Worm (Caenorhabditis elegans) whole organism, L4 larva: Measurements from ENCODE around the gene str-236.
A peak's percentile ranks its signal among the peaks of the same experiment; 100 is the strongest.

Source experiments
- F10B5.3 ChIP-seq: sonication (generic microtip); optimal IDR thresholded peaks from 2 replicates; lab custom pipeline; 2016; ENCODE audit warnings: mild to moderate bottlenecking, missing genetic modification characterization, missing compliant biosample characterization
- F37D6.2 ChIP-seq: sonication (generic microtip); optimal IDR thresholded peaks from 2 replicates; lab custom pipeline; 2016; ENCODE audit warnings: mild to moderate bottlenecking, missing genetic modification characterization, missing compliant biosample characterization
- Y48G9A.11 ChIP-seq: fragments of 200-800 bp; sonication (Bioruptor generic); IDR thresholded peaks from 2 replicates; pipeline ENCODE4 v1.3.6; 2022; ENCODE audit warnings: missing genetic modification reagents, missing genetic modification characterization, missing compliant biosample characterization
- Y5F2A.4 ChIP-seq: fragments of 200-800 bp; sonication (Bioruptor generic); optimal IDR thresholded peaks from 2 replicates; lab custom pipeline; 2018; ENCODE audit warnings: mild to moderate bottlenecking, missing genetic modification characterization, missing compliant biosample characterization
- Y75B8A.6 ChIP-seq: fragments of 200-800 bp; sonication (Bioruptor generic); IDR thresholded peaks from 2 replicates; pipeline ENCODE4 v1.3.6; 2022; ENCODE audit warnings: missing genetic modification reagents, missing genetic modification characterization, missing compliant biosample characterization
- ZK337.2 ChIP-seq: fragments of 200-800 bp; sonication (Bioruptor generic); IDR thresholded peaks from 2 replicates; pipeline ENCODE4 v1.3.6; 2022; ENCODE audit warnings: missing genetic modification reagents, missing genetic modification characterization, missing compliant biosample characterization
- ZK546.5 ChIP-seq, 2 experiments: sonication (generic microtip); optimal IDR thresholded peaks; 2 replicates each; lab custom pipeline; 2017; ENCODE audit warnings: missing biosample characterization in 2 of 2, missing genetic modification characterization in 2 of 2
- aha-1 ChIP-seq: fragments of 150-350 bp; peaks from one replicate; lab custom pipeline; 2014; ENCODE audit warnings: missing biosample characterization, missing genetic modification characterization
- aly-2 ChIP-seq: sonication (generic microtip); optimal IDR thresholded peaks from 2 replicates; lab custom pipeline; 2018; ENCODE audit warnings: missing biosample characterization, missing genetic modification characterization
- arid-1 ChIP-seq: fragments of 200-800 bp; sonication (Bioruptor generic); conservative IDR thresholded peaks from 2 replicates; pipeline ENCODE4 v1.3.6; 2022; ENCODE audit warnings: missing genetic modification reagents, missing genetic modification characterization, missing compliant biosample characterization
- ceh-20 ChIP-seq: fragments of 200-800 bp; sonication (Bioruptor generic); IDR thresholded peaks from 2 replicates; pipeline ENCODE4 v1.3.6; 2022; ENCODE audit warnings: missing genetic modification reagents, missing genetic modification characterization, missing compliant biosample characterization
- ceh-32 ChIP-seq: sonication (generic microtip); optimal IDR thresholded peaks from 2 replicates; lab custom pipeline; 2016; ENCODE audit warnings: mild to moderate bottlenecking, missing genetic modification characterization, missing compliant biosample characterization; ENCODE audit not compliant: poor library complexity
- ceh-62 ChIP-seq: sonication (generic microtip); optimal IDR thresholded peaks from 2 replicates; lab custom pipeline; 2017; ENCODE audit warnings: missing biosample characterization, missing genetic modification characterization
- ces-1 ChIP-seq: fragments of 150-350 bp; sonication (generic microtip); optimal IDR thresholded peaks from 4 replicates; lab custom pipeline; 2014; ENCODE audit warnings: missing biosample characterization, missing genetic modification reagents, missing genetic modification characterization
- daf-12 ChIP-seq: fragments of 150-350 bp; optimal IDR thresholded peaks from 2 replicates; lab custom pipeline; 2014; ENCODE audit warnings: missing biosample characterization, missing genetic modification reagents, missing genetic modification characterization
- fkh-10 ChIP-seq: fragments of 150-350 bp; optimal IDR thresholded peaks from 2 replicates; lab custom pipeline; 2014; ENCODE audit warnings: missing biosample characterization, missing genetic modification reagents, missing genetic modification characterization
- hlh-30 ChIP-seq: sonication (generic microtip); optimal IDR thresholded peaks from 2 replicates; lab custom pipeline; 2017; ENCODE audit warnings: antibody characterized with exemption, mild to moderate bottlenecking, missing genetic modification characterization, missing compliant biosample characterization; ENCODE audit not compliant: insufficient read depth
- lin-1 ChIP-seq: fragments of 200-800 bp; sonication (Bioruptor generic); IDR thresholded peaks from 2 replicates; pipeline ENCODE4 v1.3.6; 2022; ENCODE audit warnings: missing genetic modification reagents, missing genetic modification characterization, missing compliant biosample characterization
- lin-15B ChIP-seq: fragments of 150-350 bp; sonication (generic microtip); optimal IDR thresholded peaks from 3 replicates; lab custom pipeline; 2014; ENCODE audit warnings: missing biosample characterization, missing genetic modification characterization
- lsy-2 ChIP-seq, 2 experiments: fragments of 150-350 bp in 1 of 2; sonication (generic microtip) in 1 of 2; optimal IDR thresholded peaks; 2 replicates each; lab custom pipeline; 2014 to 2017; ENCODE audit warnings: missing biosample characterization in 2 of 2, missing genetic modification characterization in 2 of 2
- madf-9 ChIP-seq: fragments of 200-800 bp; sonication (Bioruptor generic); conservative IDR thresholded peaks from 2 replicates; pipeline ENCODE4 v1.3.6; 2022; ENCODE audit warnings: missing genetic modification reagents, missing genetic modification characterization, missing compliant biosample characterization
- mes-2 ChIP-seq: sonication (generic microtip); optimal IDR thresholded peaks from 2 replicates; lab custom pipeline; 2016; ENCODE audit warnings: missing genotype, mild to moderate bottlenecking, missing genetic modification characterization, missing compliant biosample characterization; ENCODE audit not compliant: poor library complexity, severe bottlenecking
- nhr-10 ChIP-seq: fragments of 150-350 bp; optimal IDR thresholded peaks from 2 replicates; lab custom pipeline; 2014; ENCODE audit warnings: missing biosample characterization, missing genetic modification characterization
- nhr-237 ChIP-seq: sonication (generic microtip); optimal IDR thresholded peaks from 2 replicates; lab custom pipeline; 2017; ENCODE audit warnings: missing biosample characterization, missing genetic modification characterization
- nhr-25 ChIP-seq: sonication (generic microtip); optimal IDR thresholded peaks from 2 replicates; lab custom pipeline; 2017; ENCODE audit warnings: missing genetic modification characterization, mild to moderate bottlenecking, missing compliant biosample characterization, antibody characterized with exemption, moderate library complexity, borderline replicate concordance; ENCODE audit not compliant: insufficient read depth
- nhr-48 ChIP-seq: sonication (generic microtip); optimal IDR thresholded peaks from 2 replicates; lab custom pipeline; 2016; ENCODE audit warnings: mild to moderate bottlenecking, missing genetic modification characterization, missing compliant biosample characterization
- nhr-77 ChIP-seq: fragments of 150-350 bp; optimal IDR thresholded peaks from 2 replicates; lab custom pipeline; 2014; ENCODE audit warnings: missing biosample characterization, missing genetic modification characterization
- set-16 ChIP-seq: fragments of 200-800 bp; sonication (Bioruptor generic); IDR thresholded peaks from 2 replicates; pipeline ENCODE4 v1.3.6; 2022; ENCODE audit warnings: missing genetic modification reagents, missing genetic modification characterization, missing compliant biosample characterization
- snpc-1.2 ChIP-seq: fragments of 200-800 bp; sonication (Bioruptor generic); IDR thresholded peaks from 2 replicates; pipeline ENCODE4 v1.3.6; 2022; ENCODE audit warnings: missing genetic modification reagents, missing genetic modification characterization, missing compliant biosample characterization
- snpc-4 ChIP-seq: fragments of 150-350 bp; optimal IDR thresholded peaks from 2 replicates; lab custom pipeline; 2014; ENCODE audit warnings: missing biosample characterization, missing genetic modification characterization
- tra-1 ChIP-seq: fragments of 200-800 bp; sonication (Bioruptor generic); IDR thresholded peaks from 2 replicates; pipeline ENCODE4 v1.3.6; 2022; ENCODE audit warnings: missing genetic modification reagents, missing genetic modification characterization, missing compliant biosample characterization
- unc-62 ChIP-seq, 3 experiments: fragments of 150-350 bp in 1 of 3; sonication (generic microtip); optimal IDR thresholded peaks in 2 of 3; peaks in 1 of 3; 1 replicate in 1 of 3; 2 replicates in 2 of 3; lab custom pipeline; 2014 to 2017; ENCODE audit warnings: missing biosample characterization in 3 of 3, missing genetic modification characterization in 3 of 3, missing genetic modification reagents in 3 of 3, missing genotype in 1 of 3
- vab-7 ChIP-seq: fragments of 200-800 bp; sonication (Bioruptor generic); IDR thresholded peaks from 2 replicates; pipeline ENCODE4 v1.3.6; 2022; ENCODE audit warnings: missing genetic modification reagents, missing genetic modification characterization, missing compliant biosample characterization
- zfp-2 ChIP-seq: sonication (generic microtip); optimal IDR thresholded peaks from 2 replicates; lab custom pipeline; 2016; ENCODE audit warnings: mild to moderate bottlenecking, missing genetic modification characterization, missing compliant biosample characterization

Gene str-236

ce11 chrV:1527985-1528384 is at the start of gene str-236:
TSS of gene str-236 (minus strand) at chrV:1528085.
- TF ChIP-seq daf-12 (no peak), nhr-25 (no peak), snpc-4 (tag; lab: Kevin White, UChicago) (no peak), zfp-2 (tag; lab: Kevin White, UChicago) (no peak), ceh-32 (no peak), lin-1 (no peak), Y5F2A.4 (GFP tag; lab: Kevin White, UChicago) (no peak), tra-1 (GFP tag; lab: Robert Waterston, UW) (no peak), F10B5.3 (tag; lab: Kevin White, UChicago) (no peak), mes-2 (no peak), Y75B8A.6 (no peak), nhr-77 (no peak), ZK546.5 (tag; optimal IDR thresholded peaks at IDR 0.05; lab: Kevin White, UChicago) (no peak), nhr-10 (no peak), lin-15B (tag; lab: Kevin White, UChicago) (no peak), vab-7 (GFP tag; lab: Robert Waterston, UW) (no peak), arid-1 (no peak), aha-1 (no peak), nhr-237 (tag; lab: Kevin White, UChicago) (no peak)

ce11 chrV:1577092-1577709 is 49.3 kb upstream of the str-236 start:
- peak in 1 of 2 experiments; percentile 36 for TF ChIP-seq unc-62 (GFP tag; optimal IDR thresholded peaks at IDR 0.05 in 1 of 2; lab: Kevin White, UChicago)
- no peak for TF ChIP-seq unc-62 (tag; optimal IDR thresholded peaks at IDR 0.05; lab: Kevin White, UChicago)
- peak; percentile 94 for TF ChIP-seq aha-1
- no peak for TF ChIP-seq madf-9 (GFP tag; lab: Robert Waterston, UW)
- TF ChIP-seq F37D6.2 (tag; lab: Kevin White, UChicago) = no peak
- no peak for TF ChIP-seq aly-2 (tag; lab: Kevin White, UChicago)
- no peak for TF ChIP-seq snpc-1.2 (GFP tag; lab: Robert Waterston, UW)
- TF ChIP-seq Y48G9A.11 (GFP tag; lab: Robert Waterston, UW) = no peak
- no peak for TF ChIP-seq nhr-77
- no peak for TF ChIP-seq daf-12
- TF ChIP-seq nhr-10 = no peak
- no peak for TF ChIP-seq Y75B8A.6
- no peak for TF ChIP-seq ceh-20
- no peak for TF ChIP-seq lsy-2 (tag; optimal IDR thresholded peaks at IDR 0.05; lab: Kevin White, UChicago)
- TF ChIP-seq ces-1 = no peak
- TF ChIP-seq hlh-30 (tag; lab: Kevin White, UChicago) = no peak
- TF ChIP-seq ZK337.2 (GFP tag; lab: Robert Waterston, UW) = no peak
- TF ChIP-seq ceh-62 (tag; lab: Kevin White, UChicago) = no peak
- peak; percentile 27; the same call in 1 of the 2 replicates for TF ChIP-seq set-16
- TF ChIP-seq, all 104 proteins: peak for 3

ce11 chrV:1575493-1576084 is 47.7 kb upstream of the str-236 start:
- TF ChIP-seq Y75B8A.6 (no peak), unc-62 (GFP tag; optimal IDR thresholded peaks at IDR 0.05 in 1 of 2; lab: Kevin White, UChicago) (peak in 1 of 2 experiments; percentile 91), unc-62 (tag; optimal IDR thresholded peaks at IDR 0.05; lab: Kevin White, UChicago) (no peak), nhr-48 (tag; lab: Kevin White, UChicago) (no peak)

ce11 chrV:1574599-1574998 is 46.7 kb upstream of the str-236 start:
- TF ChIP-seq arid-1 (no peak), aha-1 (peak; percentile 79), unc-62 (GFP tag; optimal IDR thresholded peaks at IDR 0.05 in 1 of 2; lab: Kevin White, UChicago) (peak in 1 of 2 experiments; percentile 41), unc-62 (tag; optimal IDR thresholded peaks at IDR 0.05; lab: Kevin White, UChicago) (no peak), fkh-10 (GFP tag; lab: Kevin White, UChicago) (no peak)
